Worm (Caenorhabditis elegans) whole organism, L1 larva: ENCODE data around the gene R01H2.2.

ENCODE experiments used
- C04F5.9 ChIP-seq: sonication (generic microtip); optimal IDR thresholded peaks from 2 replicates; lab custom pipeline; 2016; ENCODE audit warnings: missing genetic modification characterization, missing compliant biosample characterization
- aha-1 ChIP-seq: fragments of 150-350 bp; optimal IDR thresholded peaks from 2 replicates; lab custom pipeline; 2014; ENCODE audit warnings: missing biosample characterization, missing genetic modification characterization
- alr-1 ChIP-seq: fragments of 200-800 bp; sonication (Bioruptor generic); optimal IDR thresholded peaks from 2 replicates; lab custom pipeline; 2018; ENCODE audit warnings: borderline replicate concordance, mild to moderate bottlenecking, missing genetic modification characterization, missing compliant biosample characterization
- aly-2 ChIP-seq: fragments of 150-350 bp; optimal IDR thresholded peaks from 2 replicates; lab custom pipeline; 2014; ENCODE audit warnings: missing biosample characterization, missing genetic modification characterization
- blmp-1 ChIP-seq: fragments of 150-350 bp; optimal IDR thresholded peaks from 2 replicates; lab custom pipeline; 2014; ENCODE audit warnings: missing biosample characterization, missing genetic modification characterization
- ceh-88 ChIP-seq: fragments of 200-800 bp; sonication (Bioruptor generic); IDR thresholded peaks from 2 replicates; pipeline ENCODE4 v1.3.6; 2022; ENCODE audit warnings: missing genetic modification characterization, missing compliant biosample characterization
- ceh-90 ChIP-seq: sonication (generic microtip); optimal IDR thresholded peaks from 2 replicates; lab custom pipeline; 2016; ENCODE audit warnings: missing genetic modification characterization, missing compliant biosample characterization
- dpl-1 ChIP-seq, 3 experiments: fragments of 150-350 bp in 2 of 3; sonication (generic microtip) in 1 of 3; optimal IDR thresholded peaks; 2 replicates each; lab custom pipeline; 2014 to 2017; ENCODE audit warnings: missing biosample characterization in 3 of 3, missing genetic modification characterization in 3 of 3, missing genetic modification reagents in 3 of 3
- efl-1 ChIP-seq, 4 experiments: fragments of 150-350 bp; optimal IDR thresholded peaks in 3 of 4; peaks in 1 of 4; 1 replicate in 1 of 4; 2 replicates in 3 of 4; lab custom pipeline; 2014; ENCODE audit warnings: missing biosample characterization in 2 of 4, missing genetic modification characterization in 2 of 4, missing genetic modification reagents in 2 of 4
- efl-3 ChIP-seq: fragments of 200-800 bp; sonication (Bioruptor generic); optimal IDR thresholded peaks from 2 replicates; lab custom pipeline; 2018; ENCODE audit warnings: mild to moderate bottlenecking, missing genetic modification characterization, missing compliant biosample characterization
- elt-2 ChIP-seq: sonication (generic microtip); optimal IDR thresholded peaks from 2 replicates; lab custom pipeline; 2016; ENCODE audit warnings: missing genetic modification characterization, mild to moderate bottlenecking, inconsistent platforms, missing compliant biosample characterization, missing genetic modification reagents
- fkh-10 ChIP-seq: sonication (generic microtip); optimal IDR thresholded peaks from 2 replicates; lab custom pipeline; 2017; ENCODE audit warnings: missing biosample characterization, missing genetic modification reagents, missing genetic modification characterization
- fkh-4 ChIP-seq: sonication (generic microtip); optimal IDR thresholded peaks from 2 replicates; lab custom pipeline; 2016; ENCODE audit warnings: missing compliant biosample characterization, missing genetic modification characterization, borderline replicate concordance
- fkh-8 ChIP-seq: sonication (generic microtip); optimal IDR thresholded peaks from 2 replicates; lab custom pipeline; 2016; ENCODE audit warnings: mild to moderate bottlenecking, missing genetic modification characterization, missing compliant biosample characterization
- grh-1 ChIP-seq: fragments of 200-800 bp; sonication (Bioruptor generic); IDR thresholded peaks from 2 replicates; pipeline ENCODE4 v1.3.6; 2022; ENCODE audit warnings: missing genetic modification reagents, missing genetic modification characterization, missing compliant biosample characterization
- hlh-17 ChIP-seq: fragments of 200-800 bp; sonication (Bioruptor generic); optimal IDR thresholded peaks from 2 replicates; lab custom pipeline; 2018; ENCODE audit warnings: missing genetic modification characterization, mild to moderate bottlenecking, missing compliant biosample characterization, moderate library complexity, borderline replicate concordance
- hpl-2 ChIP-seq: fragments of 150-350 bp; optimal IDR thresholded peaks from 2 replicates; lab custom pipeline; 2014; ENCODE audit warnings: missing biosample characterization, missing genetic modification reagents, missing genetic modification characterization
- irx-1 ChIP-seq: sonication (generic microtip); optimal IDR thresholded peaks from 2 replicates; lab custom pipeline; 2016; ENCODE audit warnings: missing genetic modification characterization, missing compliant biosample characterization
- isw-1 ChIP-seq: fragments of 200-800 bp; sonication (Bioruptor generic); IDR thresholded peaks from 2 replicates; pipeline ENCODE4 v1.3.6; 2022; ENCODE audit warnings: missing genetic modification characterization, missing compliant biosample characterization
- jun-1 ChIP-seq: fragments of 150-350 bp; optimal IDR thresholded peaks from 2 replicates; lab custom pipeline; 2014; ENCODE audit warnings: missing biosample characterization, missing genetic modification reagents, missing genetic modification characterization
- lin-13 ChIP-seq: fragments of 150-350 bp; optimal IDR thresholded peaks from 2 replicates; lab custom pipeline; 2014; ENCODE audit warnings: missing biosample characterization, missing genetic modification reagents, missing genetic modification characterization
- lin-14 ChIP-seq: fragments of 200-800 bp; sonication (Bioruptor generic); optimal IDR thresholded peaks from 2 replicates; lab custom pipeline; 2018; ENCODE audit warnings: mild to moderate bottlenecking, missing genetic modification characterization, moderate library complexity, missing compliant biosample characterization
- lin-15B ChIP-seq: fragments of 150-350 bp; sonication (generic microtip); optimal IDR thresholded peaks from 3 replicates; lab custom pipeline; 2014; ENCODE audit warnings: missing biosample characterization, missing genetic modification characterization
- lin-35 ChIP-seq, 2 experiments: fragments of 150-350 bp; optimal IDR thresholded peaks; 2 replicates each; lab custom pipeline; 2014; ENCODE audit warnings: missing biosample characterization in 2 of 2, missing genetic modification characterization in 2 of 2, missing genetic modification reagents in 2 of 2
- lin-39 ChIP-seq: fragments of 150-350 bp; optimal IDR thresholded peaks from 2 replicates; lab custom pipeline; 2014; ENCODE audit warnings: missing biosample characterization, missing genetic modification reagents, missing genetic modification characterization
- lsy-2 ChIP-seq, 2 experiments: fragments of 150-350 bp; optimal IDR thresholded peaks; 2 replicates each; lab custom pipeline; 2014; ENCODE audit warnings: missing biosample characterization in 2 of 2, missing genetic modification characterization in 2 of 2
- nhr-12 ChIP-seq: sonication (generic microtip); optimal IDR thresholded peaks from 2 replicates; lab custom pipeline; 2017; ENCODE audit warnings: missing biosample characterization, missing genetic modification characterization
- nhr-19 ChIP-seq: fragments of 200-800 bp; sonication (Bioruptor generic); conservative IDR thresholded peaks from 2 replicates; pipeline ENCODE4 v1.3.6; 2022; ENCODE audit warnings: missing genetic modification characterization, missing compliant biosample characterization
- nhr-20 ChIP-seq: sonication (generic microtip); optimal IDR thresholded peaks from 2 replicates; lab custom pipeline; 2016; ENCODE audit warnings: mild to moderate bottlenecking, missing genetic modification characterization, missing compliant biosample characterization
- nhr-237 ChIP-seq: fragments of 150-350 bp; optimal IDR thresholded peaks from 2 replicates; lab custom pipeline; 2014; ENCODE audit warnings: missing biosample characterization, missing genetic modification characterization
- nhr-47 ChIP-seq: sonication (generic microtip); optimal IDR thresholded peaks from 2 replicates; lab custom pipeline; 2016; ENCODE audit warnings: mild to moderate bottlenecking, missing genetic modification characterization, moderate library complexity, missing compliant biosample characterization
- nhr-71 ChIP-seq: sonication (generic microtip); optimal IDR thresholded peaks from 2 replicates; lab custom pipeline; 2016; ENCODE audit warnings: mild to moderate bottlenecking, missing genetic modification characterization, moderate library complexity, missing compliant biosample characterization
- nhr-84 ChIP-seq: sonication (generic microtip); optimal IDR thresholded peaks from 2 replicates; lab custom pipeline; 2017; ENCODE audit warnings: missing biosample characterization, missing genetic modification characterization
- rnt-1 ChIP-seq: sonication (generic microtip); optimal IDR thresholded peaks from 2 replicates; lab custom pipeline; 2016; ENCODE audit warnings: mild to moderate bottlenecking, missing genetic modification characterization, moderate library complexity, missing compliant biosample characterization
- snpc-4 ChIP-seq: fragments of 150-350 bp; optimal IDR thresholded peaks from 2 replicates; lab custom pipeline; 2014; ENCODE audit warnings: missing biosample characterization, missing genetic modification characterization
- snu-23 ChIP-seq: sonication (generic microtip); optimal IDR thresholded peaks from 2 replicates; lab custom pipeline; 2016; ENCODE audit warnings: missing genetic modification characterization, missing compliant biosample characterization
- sptf-1 ChIP-seq: fragments of 150-350 bp; optimal IDR thresholded peaks from 2 replicates; lab custom pipeline; 2014; ENCODE audit warnings: missing biosample characterization, missing genetic modification characterization
- swsn-7 ChIP-seq: sonication (generic microtip); optimal IDR thresholded peaks from 2 replicates; lab custom pipeline; 2016; ENCODE audit warnings: missing genetic modification characterization, missing compliant biosample characterization
- tbx-2 ChIP-seq: sonication (generic microtip); optimal IDR thresholded peaks from 2 replicates; lab custom pipeline; 2016; ENCODE audit warnings: missing genetic modification characterization, missing compliant biosample characterization
- unc-62 ChIP-seq: fragments of 150-350 bp; optimal IDR thresholded peaks from 2 replicates; lab custom pipeline; 2014; ENCODE audit warnings: missing biosample characterization, missing genetic modification reagents, missing genetic modification characterization
- unc-86 ChIP-seq: sonication (generic microtip); optimal IDR thresholded peaks from 2 replicates; lab custom pipeline; 2016; ENCODE audit warnings: missing genetic modification characterization, missing compliant biosample characterization
- unc-98 ChIP-seq: fragments of 200-800 bp; sonication (Bioruptor generic); IDR thresholded peaks from 2 replicates; pipeline ENCODE4 v1.3.6; 2022; ENCODE audit warnings: missing genetic modification characterization, missing compliant biosample characterization
- vab-15 ChIP-seq: sonication (generic microtip); optimal IDR thresholded peaks from 2 replicates; lab custom pipeline; 2017; ENCODE audit warnings: missing genotype, mild to moderate bottlenecking, missing genetic modification characterization, missing compliant biosample characterization
- ztf-4 ChIP-seq: fragments of 150-350 bp; optimal IDR thresholded peaks from 2 replicates; lab custom pipeline; 2014; ENCODE audit warnings: missing biosample characterization, missing genetic modification characterization

Gene R01H2.2

DNA sequence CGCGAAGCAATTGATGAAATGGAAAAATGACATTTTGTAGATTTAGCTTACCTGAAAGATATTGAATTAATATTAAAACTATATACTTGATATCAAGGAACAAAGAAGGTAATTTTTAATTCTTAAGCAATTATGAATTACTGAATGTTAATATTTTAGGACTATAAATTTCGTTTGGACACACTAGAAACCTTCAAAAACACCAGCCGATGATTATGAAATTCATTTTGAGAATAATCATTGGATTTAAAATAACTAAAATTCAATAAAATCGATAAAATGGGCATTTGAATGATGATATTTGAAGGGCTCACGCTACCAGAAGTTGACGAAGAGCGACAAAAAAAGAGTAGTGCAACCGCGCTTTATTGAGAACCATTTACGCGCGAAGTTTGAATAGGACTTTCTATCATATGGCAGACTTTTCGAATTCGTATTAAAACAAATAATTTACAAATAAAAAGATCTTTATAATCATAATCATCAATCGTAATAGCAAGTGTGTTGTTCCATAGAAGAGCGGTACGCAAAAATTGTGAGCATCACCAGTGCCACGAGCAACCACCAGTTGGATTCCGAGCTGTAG lies 17.6 kb downstream of the R01H2.2 start, which contains the start of gene ZK418.5 (continued):
- TF ChIP-seq lin-39 (tag; lab: Kevin White, UChicago): peak; percentile 15
- TF ChIP-seq vab-15 (tag; lab: Kevin White, UChicago): no peak
- TF ChIP-seq lin-13 (GFP tag; lab: Kevin White, UChicago): peak; percentile 6
- TF ChIP-seq isw-1: no peak; the same call in 1 of the 2 replicates
- no peak for TF ChIP-seq nhr-12 (tag; lab: Kevin White, UChicago)
- peak; percentile 6 for TF ChIP-seq blmp-1 (tag; lab: Kevin White, UChicago)
- no peak for TF ChIP-seq unc-62 (GFP tag; lab: Kevin White, UChicago)
- TF ChIP-seq dpl-1 (GFP tag; optimal IDR thresholded peaks at IDR 0.05; lab: Kevin White, UChicago): peak; percentile 92 to 97 (median 96)
- peak; percentile 75 for TF ChIP-seq nhr-47 (tag; lab: Kevin White, UChicago)
- no peak for TF ChIP-seq irx-1 (tag; lab: Kevin White, UChicago)
- TF ChIP-seq fkh-4: no peak
- TF ChIP-seq aha-1: no peak
- TF ChIP-seq lsy-2 (tag; optimal IDR thresholded peaks at IDR 0.05; lab: Kevin White, UChicago): peak; percentile 73 to 82
- TF ChIP-seq hpl-2 (GFP tag; lab: Kevin White, UChicago): no peak
- peak; percentile 78 for TF ChIP-seq rnt-1
- TF ChIP-seq jun-1: no peak
- peak; percentile 48 for TF ChIP-seq nhr-20 (tag; lab: Kevin White, UChicago)
- no peak for TF ChIP-seq unc-98
- no peak for TF ChIP-seq C04F5.9 (tag; lab: Kevin White, UChicago)
- TF ChIP-seq swsn-7 (tag; lab: Kevin White, UChicago): peak; percentile 57
- TF ChIP-seq unc-86 (tag; lab: Kevin White, UChicago): peak; percentile 36
- no peak for TF ChIP-seq sptf-1 (tag; lab: Kevin White, UChicago)
- no peak for TF ChIP-seq fkh-8
- no peak for TF ChIP-seq grh-1 (GFP tag; lab: Robert Waterston, UW)
- peak; percentile 54 for TF ChIP-seq snu-23
- no peak for TF ChIP-seq ceh-88
- no peak for TF ChIP-seq ztf-4 (tag; lab: Kevin White, UChicago)
- peak; percentile 55 for TF ChIP-seq nhr-19 (GFP tag; lab: Robert Waterston, UW)
- TF ChIP-seq hlh-17 (GFP tag; lab: Kevin White, UChicago): no peak
- peak; percentile 27 for TF ChIP-seq lin-15B (tag; lab: Kevin White, UChicago)
- TF ChIP-seq alr-1 (tag; lab: Kevin White, UChicago): no peak
- peak; percentile 97 to 99 for TF ChIP-seq lin-35 (GFP tag; optimal IDR thresholded peaks at IDR 0.05; lab: Kevin White, UChicago)
- no peak for TF ChIP-seq nhr-237 (tag; lab: Kevin White, UChicago)
- peak; percentile 97 to 99 for TF ChIP-seq efl-1 (optimal IDR thresholded peaks at IDR 0.05; lab: Kevin White, UChicago)
- peak; percentile 97 to 100 for TF ChIP-seq efl-1 (GFP tag; optimal IDR thresholded peaks at IDR 0.05 in 1 of 2; lab: Kevin White, UChicago)
- TF ChIP-seq snpc-4 (tag; lab: Kevin White, UChicago): peak; percentile 25
- no peak for TF ChIP-seq ceh-90 (tag; lab: Kevin White, UChicago)
- TF ChIP-seq tbx-2 (tag; lab: Kevin White, UChicago): peak; percentile 37
- no peak for TF ChIP-seq elt-2 (tag; lab: Kevin White, UChicago)
- no peak for TF ChIP-seq fkh-10
- TF ChIP-seq aly-2 (tag; lab: Kevin White, UChicago): peak; percentile 20
- no peak for TF ChIP-seq efl-3
- TF ChIP-seq nhr-71: peak; percentile 70
- no peak for TF ChIP-seq nhr-84 (tag; lab: Kevin White, UChicago)
- no peak for TF ChIP-seq lin-14
